Worm (Caenorhabditis elegans) whole organism, midembryonic: ENCODE results near the gene Y55F3AM.11.

Experiments
- cog-1 ChIP-seq: sonication (generic microtip); optimal IDR thresholded peaks from 2 replicates; lab custom pipeline; 2016; ENCODE audit warnings: missing genetic modification characterization, missing compliant biosample characterization
- tab-1 ChIP-seq: fragments of 200-800 bp; sonication (Bioruptor generic); IDR thresholded peaks from 2 replicates; pipeline ENCODE4 v1.3.6; 2022; ENCODE audit warnings: missing genetic modification characterization, missing compliant biosample characterization
- ztf-23 ChIP-seq: fragments of 200-800 bp; sonication (Bioruptor generic); IDR thresholded peaks from 2 replicates; pipeline ENCODE4 v1.3.6; 2022; ENCODE audit warnings: missing genetic modification reagents, missing genetic modification characterization, missing compliant biosample characterization
- ztf-29 ChIP-seq: fragments of 200-800 bp; sonication (Bioruptor generic); IDR thresholded peaks from 2 replicates; pipeline ENCODE4 v1.3.6; 2022; ENCODE audit warnings: missing genetic modification reagents, missing genetic modification characterization, missing compliant biosample characterization

DNA sequence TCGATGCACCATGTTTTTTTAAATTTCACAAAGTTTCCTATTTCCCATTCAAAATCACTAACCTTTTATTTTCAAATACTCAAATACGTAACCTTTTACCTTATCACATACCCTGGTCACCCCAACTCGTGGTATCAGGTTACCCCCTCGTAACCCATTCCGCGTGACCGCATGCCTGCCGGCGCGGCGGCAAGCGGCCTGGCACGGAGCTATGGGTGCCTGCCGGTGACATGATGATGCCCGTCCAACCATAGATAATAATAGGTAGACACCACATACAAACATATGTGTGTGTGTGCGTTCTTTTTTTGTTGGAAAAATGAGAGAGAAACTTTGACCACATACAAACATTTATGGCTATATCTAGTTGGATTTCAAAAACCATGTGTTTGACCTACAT lies 21.4 kb upstream of the Y55F3AM.11 start:
- TF ChIP-seq tab-1 (no peak), ztf-29 (no peak), ztf-23 (GFP tag; lab: Robert Waterston, UW) (no peak), cog-1 (tag; lab: Kevin White, UChicago) (no peak)
